Fruit fly (Drosophila melanogaster): ENCODE measurements around the gene Ptpmeg.

Gene Ptpmeg

dm6 chr3L:327833-328232, at the start of gene Ptpmeg, which contains the start of gene Atac3:
Gene Ptpmeg, plus strand, starts transcription at chr3L:328097.
Gene Atac3, minus strand, starts transcription at chr3L:327992.
- no peak for TF ChIP-seq CG17801 (GFP tag; optimal IDR thresholded peaks at IDR 0.05; ENCODE audit: partially characterized antibody)

- no peak for TF ChIP-seq CG17801 (GFP tag; optimal IDR thresholded peaks at IDR 0.05; ENCODE audit: partially characterized antibody)
Measured at dm6 chr3L:282276-282675, 45.6 kb upstream of the Ptpmeg start.

dm6 chr3L:284253-284652, 43.6 kb upstream of the Ptpmeg start:
- TF ChIP-seq CG17801 (GFP tag; optimal IDR thresholded peaks at IDR 0.05; ENCODE audit: partially characterized antibody) = no peak

- TF ChIP-seq CG17801 (GFP tag; optimal IDR thresholded peaks at IDR 0.05; ENCODE audit: partially characterized antibody) = no peak
Measured at dm6 chr3L:291583-292145, 36.2 kb upstream of the Ptpmeg start.

dm6 chr3L:292146-292776, 35.6 kb upstream of the Ptpmeg start:
- peak; percentile 69 for TF ChIP-seq CG17801 (GFP tag; optimal IDR thresholded peaks at IDR 0.05; ENCODE audit: partially characterized antibody)

- TF ChIP-seq CG17801 (GFP tag; optimal IDR thresholded peaks at IDR 0.05; ENCODE audit: partially characterized antibody) = no peak
Measured at dm6 chr3L:294841-295408, 33.0 kb upstream of the Ptpmeg start.

- TF ChIP-seq CG17801 (GFP tag; optimal IDR thresholded peaks at IDR 0.05; ENCODE audit: partially characterized antibody) = no peak
Measured at dm6 chr3L:297240-297639, 30.7 kb upstream of the Ptpmeg start.

- no peak for TF ChIP-seq CG17801 (GFP tag; optimal IDR thresholded peaks at IDR 0.05; ENCODE audit: partially characterized antibody)
Measured at dm6 chr3L:298459-298858, 29.4 kb upstream of the Ptpmeg start.

- no peak for TF ChIP-seq CG17801 (GFP tag; optimal IDR thresholded peaks at IDR 0.05; ENCODE audit: partially characterized antibody)
Measured at dm6 chr3L:299952-300605, 27.8 kb upstream of the Ptpmeg start.

dm6 chr3L:311607-312006, 16.3 kb upstream of the Ptpmeg start:
- TF ChIP-seq CG17801 (GFP tag; optimal IDR thresholded peaks at IDR 0.05; ENCODE audit: partially characterized antibody) = peak; percentile 29

- no peak for TF ChIP-seq CG17801 (GFP tag; optimal IDR thresholded peaks at IDR 0.05; ENCODE audit: partially characterized antibody)
Measured at dm6 chr3L:312323-312722, 15.6 kb upstream of the Ptpmeg start.

dm6 chr3L:315140-315539, 12.8 kb upstream of the Ptpmeg start:
- no peak for TF ChIP-seq CG17801 (GFP tag; optimal IDR thresholded peaks at IDR 0.05; ENCODE audit: partially characterized antibody)

dm6 chr3L:316784-317183, 11.1 kb upstream of the Ptpmeg start, which contains the start of gene ddbt:
Gene ddbt, plus strand, starts transcription at chr3L:317084.
- TF ChIP-seq CG17801 (GFP tag; optimal IDR thresholded peaks at IDR 0.05; ENCODE audit: partially characterized antibody) = no peak

- peak; percentile 70 for TF ChIP-seq CG17801 (GFP tag; optimal IDR thresholded peaks at IDR 0.05; ENCODE audit: partially characterized antibody)
Measured at dm6 chr3L:319145-320009, 8.5 kb upstream of the Ptpmeg start, which contains the start of gene fwd. Gene fwd, minus strand, starts transcription at chr3L:319884.

dm6 chr3L:320010-320337, 7.9 kb upstream of the Ptpmeg start:
- TF ChIP-seq CG17801 (GFP tag; optimal IDR thresholded peaks at IDR 0.05; ENCODE audit: partially characterized antibody) = no peak

All from ovary, adult (tissue).